Fruit fly (Drosophila melanogaster) whole organism, wandering third instar larva: Measurements from ENCODE around the gene CG1233.

Experiments
- Abd-B ChIP-seq: fragments of >200 bp; optimal IDR thresholded peaks from 2 replicates; lab custom pipeline; 2017; ENCODE audit warnings: missing biosample characterization, missing genetic modification characterization
- CG32264 ChIP-seq: fragments of 200-800 bp; sonication (Bioruptor generic); optimal IDR thresholded peaks from 2 replicates; lab custom pipeline; 2016; ENCODE audit warnings: missing biosample characterization, missing genetic modification characterization
- CG9705 ChIP-seq: fragments of 200-800 bp; sonication (Bioruptor generic); optimal IDR thresholded peaks from 2 replicates; lab custom pipeline; 2018; ENCODE audit warnings: missing biosample characterization, mild to moderate bottlenecking, missing genetic modification characterization
- CrebA ChIP-seq: fragments of 200-800 bp; sonication (Bioruptor generic); optimal IDR thresholded peaks from 2 replicates; lab custom pipeline; 2016; ENCODE audit warnings: missing biosample characterization, mild to moderate bottlenecking, missing genetic modification characterization, borderline replicate concordance
- Dfd ChIP-seq: fragments of >200 bp; optimal IDR thresholded peaks from 2 replicates; lab custom pipeline; 2017; ENCODE audit warnings: missing biosample characterization, missing genetic modification characterization
- Dif ChIP-seq: fragments of 200-275, 200-300 bp; sonication (Bioruptor generic); optimal IDR thresholded peaks from 2 replicates; lab custom pipeline; 2018; ENCODE audit warnings: missing biosample characterization, missing genetic modification characterization; ENCODE audit not compliant: partially characterized antibody
- GATAd ChIP-seq: sonication (Bioruptor generic); optimal IDR thresholded peaks from 2 replicates; lab custom pipeline; 2016; ENCODE audit warnings: missing biosample characterization, missing genetic modification characterization
- HLH106 ChIP-seq: fragments of 200-800 bp; optimal IDR thresholded peaks from 3 replicates; lab custom pipeline; 2019; ENCODE audit warnings: missing biosample characterization, mild to moderate bottlenecking, missing genetic modification characterization, moderate library complexity
- Hnf4 ChIP-seq: fragments of 200-800 bp; sonication (Bioruptor generic); optimal IDR thresholded peaks from 2 replicates; lab custom pipeline; 2016; ENCODE audit warnings: missing biosample characterization, mild to moderate bottlenecking, missing genetic modification characterization
- Hr78 ChIP-seq: fragments of >200 bp; optimal IDR thresholded peaks from 2 replicates; lab custom pipeline; 2017; ENCODE audit warnings: missing biosample characterization, missing genetic modification characterization
- Hr83 ChIP-seq: fragments of 200-300 bp; sonication (Bioruptor generic); optimal IDR thresholded peaks from 2 replicates; lab custom pipeline; 2016; ENCODE audit warnings: missing biosample characterization, mild to moderate bottlenecking, missing genetic modification characterization, moderate library complexity; ENCODE audit not compliant: poor library complexity, severe bottlenecking
- Jra ChIP-seq: sonication (Bioruptor generic); optimal IDR thresholded peaks from 2 replicates; lab custom pipeline; 2016; ENCODE audit warnings: missing biosample characterization, missing genetic modification characterization
- Mio ChIP-seq: sonication (Bioruptor generic); optimal IDR thresholded peaks from 2 replicates; lab custom pipeline; 2016; ENCODE audit warnings: missing biosample characterization, missing genetic modification characterization
- Myc ChIP-seq: fragments of >200 bp; optimal IDR thresholded peaks from 2 replicates; lab custom pipeline; 2017
- N ChIP-seq: fragments of >200 bp; optimal IDR thresholded peaks from 2 replicates; lab custom pipeline; 2018; ENCODE audit warnings: missing biosample characterization, missing external identifiers, missing genetic modification characterization
- OdsH ChIP-seq: fragments of 200-800 bp; sonication (Bioruptor generic); optimal IDR thresholded peaks from 2 replicates; lab custom pipeline; 2016; ENCODE audit warnings: missing biosample characterization, mild to moderate bottlenecking, missing genetic modification characterization
- Rel ChIP-seq, 2 experiments: fragments of 200-800 bp; sonication (Bioruptor generic) in 1 of 2; optimal IDR thresholded peaks; 2 replicates in 1 of 2; 3 replicates in 1 of 2; lab custom pipeline; 2016 to 2019; ENCODE audit warnings: mild to moderate bottlenecking in 2 of 2, missing biosample characterization in 2 of 2, missing genetic modification characterization in 2 of 2, moderate library complexity in 1 of 2
- Sp1 ChIP-seq: fragments of 200-800 bp; sonication (Bioruptor generic); optimal IDR thresholded peaks from 3 replicates; lab custom pipeline; 2019; ENCODE audit warnings: missing biosample characterization, mild to moderate bottlenecking, missing genetic modification characterization, moderate library complexity
- Vsx2 ChIP-seq: fragments of 200-300, 225-300 bp; sonication (Bioruptor generic); optimal IDR thresholded peaks from 2 replicates; lab custom pipeline; 2018; ENCODE audit warnings: missing biosample characterization, missing genetic modification characterization; ENCODE audit not compliant: partially characterized antibody
- br ChIP-seq: fragments of 200-800 bp; sonication (Bioruptor generic); optimal IDR thresholded peaks from 2 replicates; lab custom pipeline; 2016; ENCODE audit warnings: missing biosample characterization, missing genetic modification characterization
- brk ChIP-seq: fragments of 200-800 bp; sonication (Bioruptor generic); optimal IDR thresholded peaks from 2 replicates; lab custom pipeline; 2016; ENCODE audit warnings: missing biosample characterization, mild to moderate bottlenecking, missing genetic modification characterization
- dl ChIP-seq, 2 experiments: fragments of 175-275, 200-275 bp in 1 of 2; fragments of 200-275 bp in 1 of 2; sonication (Bioruptor generic); optimal IDR thresholded peaks; lab custom pipeline; 2018; ENCODE audit warnings: mild to moderate bottlenecking in 2 of 2, missing biosample characterization in 2 of 2, missing genetic modification characterization in 2 of 2, moderate library complexity in 2 of 2; ENCODE audit not compliant: partially characterized antibody in 2 of 2, insufficient read depth in 1 of 2
- dmrt93B ChIP-seq: fragments of 200-800 bp; sonication (Bioruptor generic); optimal IDR thresholded peaks from 2 replicates; lab custom pipeline; 2018; ENCODE audit warnings: missing biosample characterization, mild to moderate bottlenecking, missing genetic modification characterization
- dsf ChIP-seq: sonication (Bioruptor generic); optimal IDR thresholded peaks from 2 replicates; lab custom pipeline; 2016; ENCODE audit warnings: missing biosample characterization, missing genetic modification characterization, borderline replicate concordance
- ey ChIP-seq: fragments of 200-800 bp; sonication (Bioruptor generic); optimal IDR thresholded peaks from 2 replicates; lab custom pipeline; 2016; ENCODE audit warnings: missing biosample characterization, missing genetic modification characterization
- foxo ChIP-seq, 2 experiments: fragments of 200-800 bp; sonication (Bioruptor generic); optimal IDR thresholded peaks; 2 replicates in 1 of 2; 3 replicates in 1 of 2; lab custom pipeline; 2016 to 2017; ENCODE audit warnings: missing biosample characterization in 2 of 2, missing genetic modification characterization in 2 of 2
- fru ChIP-seq: fragments of 200-800 bp; sonication (Bioruptor generic); optimal IDR thresholded peaks from 3 replicates; lab custom pipeline; 2016; ENCODE audit warnings: missing biosample characterization, mild to moderate bottlenecking, missing genetic modification characterization
- h ChIP-seq: fragments of 200-800 bp; sonication (Bioruptor generic); optimal IDR thresholded peaks from 3 replicates; lab custom pipeline; 2016; ENCODE audit warnings: missing biosample characterization, mild to moderate bottlenecking, missing genetic modification characterization
- jim ChIP-seq: fragments of 175-275, 200-325 bp; sonication (Bioruptor generic); optimal IDR thresholded peaks from 2 replicates; lab custom pipeline; 2016; ENCODE audit warnings: missing biosample characterization, mild to moderate bottlenecking, missing genetic modification characterization
- lola ChIP-seq: fragments of >200 bp; optimal IDR thresholded peaks from 2 replicates; lab custom pipeline; 2017; ENCODE audit warnings: missing biosample characterization, missing genetic modification characterization
- pan ChIP-seq: fragments of >200 bp; optimal IDR thresholded peaks from 2 replicates; lab custom pipeline; 2017
- psq ChIP-seq: fragments of 200-800 bp; sonication (Bioruptor generic); optimal IDR thresholded peaks from 3 replicates; lab custom pipeline; 2017; ENCODE audit warnings: missing biosample characterization, mild to moderate bottlenecking, missing genetic modification characterization, moderate library complexity
- rgr ChIP-seq: fragments of 200-800 bp; sonication (Bioruptor generic); optimal IDR thresholded peaks from 3 replicates; lab custom pipeline; 2016; ENCODE audit warnings: missing biosample characterization, mild to moderate bottlenecking, missing genetic modification characterization
- sage ChIP-seq: fragments of 200-800 bp; sonication (Bioruptor generic); optimal IDR thresholded peaks from 2 replicates; lab custom pipeline; 2016; ENCODE audit warnings: missing biosample characterization, mild to moderate bottlenecking, missing genetic modification characterization
- sv ChIP-seq: fragments of 200-800 bp; sonication (Bioruptor generic); optimal IDR thresholded peaks from 3 replicates; lab custom pipeline; 2016; ENCODE audit warnings: missing biosample characterization, missing genetic modification characterization
- tai ChIP-seq: sonication (Bioruptor generic); optimal IDR thresholded peaks from 2 replicates; lab custom pipeline; 2016; ENCODE audit warnings: missing biosample characterization, missing genetic modification characterization
- usp ChIP-seq: fragments of >200 bp; optimal IDR thresholded peaks from 2 replicates; lab custom pipeline; 2017; ENCODE audit warnings: missing biosample characterization, missing genetic modification characterization
- woc ChIP-seq: sonication (Bioruptor generic); optimal IDR thresholded peaks from 2 replicates; lab custom pipeline; 2016; ENCODE audit warnings: missing biosample characterization, mild to moderate bottlenecking, missing genetic modification characterization

Gene CG1233

dm6 chr3L:378906-379305 is 17.6 kb downstream of the CG1233 start:
- TF ChIP-seq fru (GFP tag; lab: Kevin White, UChicago) (no peak), usp (GFP tag; lab: Kevin White, UChicago) (no peak), Mio (GFP tag; lab: Kevin White, UChicago) (no peak), dl (GFP tag; optimal IDR thresholded peaks at IDR 0.05; lab: Kevin White, UChicago; ENCODE audit: insufficient read depth in 1 of 2, partially characterized antibody in 2 of 2) (no peak), lola (GFP tag; lab: Kevin White, UChicago) (no peak), N (GFP tag; lab: Kevin White, UChicago) (no peak), sage (no peak), h (no peak), brk (GFP tag; lab: Kevin White, UChicago) (no peak), Rel (GFP tag; optimal IDR thresholded peaks at IDR 0.05; lab: Kevin White, UChicago) (no peak), Rel (tag; optimal IDR thresholded peaks at IDR 0.05; lab: Kevin White, UChicago) (no peak), jim (no peak)

- TF ChIP-seq psq (GFP tag; lab: Kevin White, UChicago) = peak; percentile 37
- no peak for TF ChIP-seq h
- TF ChIP-seq Hnf4 (GFP tag; lab: Kevin White, UChicago) = peak; percentile 27
- TF ChIP-seq, all 38 proteins: peak for 2
These were observed 19.7 kb downstream of the CG1233 start for dm6 chr3L:380886-381546.

dm6 chr3L:385095-385494 is 23.8 kb downstream of the CG1233 start:
- TF ChIP-seq Rel (GFP tag; optimal IDR thresholded peaks at IDR 0.05; lab: Kevin White, UChicago) = no peak
- TF ChIP-seq Rel (tag; optimal IDR thresholded peaks at IDR 0.05; lab: Kevin White, UChicago) = no peak
- TF ChIP-seq Dif (GFP tag; lab: Kevin White, UChicago) = no peak
- TF ChIP-seq OdsH = peak; percentile 3
- TF ChIP-seq rgr (GFP tag; lab: Kevin White, UChicago) = peak; percentile 3
- TF ChIP-seq psq (GFP tag; lab: Kevin White, UChicago) = no peak
- TF ChIP-seq GATAd = no peak
- TF ChIP-seq N (GFP tag; lab: Kevin White, UChicago) = no peak
- TF ChIP-seq h = peak; percentile 4
- TF ChIP-seq Hr83 (GFP tag; lab: Kevin White, UChicago) = no peak
- peak in 1 of 2 experiments; percentile 16 for TF ChIP-seq foxo (GFP tag; optimal IDR thresholded peaks at IDR 0.05; lab: Kevin White, UChicago)
- TF ChIP-seq br (GFP tag; lab: Kevin White, UChicago) = peak; percentile 11
- no peak for TF ChIP-seq ey (GFP tag; lab: Kevin White, UChicago)

- peak; percentile 50 for TF ChIP-seq woc (GFP tag; lab: Kevin White, UChicago)
- no peak for TF ChIP-seq CG9705
- TF ChIP-seq Jra (GFP tag; lab: Kevin White, UChicago) = no peak
- TF ChIP-seq Dfd (GFP tag; lab: Kevin White, UChicago) = no peak
- TF ChIP-seq pan (lab: Kevin White, UChicago) = no peak
- peak; percentile 46 for TF ChIP-seq OdsH
- peak; percentile 52 for TF ChIP-seq rgr (GFP tag; lab: Kevin White, UChicago)
- no peak for TF ChIP-seq Mio (GFP tag; lab: Kevin White, UChicago)
- peak; percentile 39 for TF ChIP-seq Sp1 (GFP tag; lab: Kevin White, UChicago)
- TF ChIP-seq sage = no peak
- TF ChIP-seq br (GFP tag; lab: Kevin White, UChicago) = peak; percentile 59
- TF ChIP-seq Dif (GFP tag; lab: Kevin White, UChicago) = no peak
- no peak for TF ChIP-seq brk (GFP tag; lab: Kevin White, UChicago)
- TF ChIP-seq dl (GFP tag; optimal IDR thresholded peaks at IDR 0.05; lab: Kevin White, UChicago; ENCODE audit: insufficient read depth in 1 of 2, partially characterized antibody in 2 of 2) = no peak
- no peak for TF ChIP-seq lola (GFP tag; lab: Kevin White, UChicago)
- no peak for TF ChIP-seq usp (GFP tag; lab: Kevin White, UChicago)
- peak in 1 of 2 experiments; percentile 60 for TF ChIP-seq foxo (GFP tag; optimal IDR thresholded peaks at IDR 0.05; lab: Kevin White, UChicago)
- TF ChIP-seq h = peak; percentile 52
- no peak for TF ChIP-seq jim
- TF ChIP-seq sv (GFP tag; lab: Kevin White, UChicago) = no peak
- TF ChIP-seq GATAd = no peak
- TF ChIP-seq dmrt93B = peak; percentile 20
- TF ChIP-seq tai (GFP tag; lab: Kevin White, UChicago) = no peak
- no peak for TF ChIP-seq Vsx2 (GFP tag; lab: Kevin White, UChicago)
- TF ChIP-seq psq (GFP tag; lab: Kevin White, UChicago) = peak; percentile 43
- TF ChIP-seq Myc (lab: Kevin White, UChicago) = no peak
- no peak for TF ChIP-seq Abd-B
- TF ChIP-seq Hr83 (GFP tag; lab: Kevin White, UChicago) = no peak
- TF ChIP-seq Hr78 (GFP tag; lab: Kevin White, UChicago) = no peak
- TF ChIP-seq HLH106 (tag; lab: Kevin White, UChicago) = peak; percentile 43
- no peak for TF ChIP-seq CG32264 (GFP tag; lab: Kevin White, UChicago)
- TF ChIP-seq dsf (GFP tag; lab: Kevin White, UChicago) = no peak
- TF ChIP-seq ey (GFP tag; lab: Kevin White, UChicago) = peak; percentile 59
- TF ChIP-seq CrebA (GFP tag; lab: Kevin White, UChicago) = no peak
- TF ChIP-seq fru (GFP tag; lab: Kevin White, UChicago) = peak; percentile 71
- peak; percentile 23 for TF ChIP-seq Hnf4 (GFP tag; lab: Kevin White, UChicago)
These were observed 26.8 kb downstream of the CG1233 start for dm6 chr3L:388094-388493.
